Fruit fly (Drosophila melanogaster): Measurements from ENCODE around the gene CG2182.

CG2182 gene

dm6 chr3R:5670660-5671264 is 11.1 kb upstream of the CG2182 start:
- TF ChIP-seq dac (GFP tag; optimal IDR thresholded peaks at IDR 0.05) (no peak), salr (GFP tag; optimal IDR thresholded peaks at IDR 0.05) (no peak), dsx (GFP tag; optimal IDR thresholded peaks at IDR 0.05; ENCODE audit: poor library complexity, severe bottlenecking) (peak; percentile 24), Lpt (GFP tag; optimal IDR thresholded peaks at IDR 0.05) (no peak), achi (GFP tag; optimal IDR thresholded peaks at IDR 0.05) (peak; percentile 42), CG8632 (GFP tag; optimal IDR thresholded peaks at IDR 0.05) (no peak), CG10669 (GFP tag; optimal IDR thresholded peaks at IDR 0.05) (peak; percentile 12), vri (GFP tag; optimal IDR thresholded peaks at IDR 0.05) (peak; percentile 13), CG6808 (GFP tag; optimal IDR thresholded peaks at IDR 0.05) (peak; percentile 54), net (GFP tag; optimal IDR thresholded peaks at IDR 0.05) (no peak), cyc (GFP tag; optimal IDR thresholded peaks at IDR 0.05) (peak; percentile 2), fkh (GFP tag; optimal IDR thresholded peaks at IDR 0.05) (peak; percentile 27), CG11762 (GFP tag; optimal IDR thresholded peaks at IDR 0.05; ENCODE audit: insufficient read depth) (no peak), Smox (GFP tag; optimal IDR thresholded peaks at IDR 0.05) (no peak), Hr38 (GFP tag; optimal IDR thresholded peaks at IDR 0.05) (no peak), CG32006 (GFP tag; optimal IDR thresholded peaks at IDR 0.05) (peak; percentile 3), Eip75B (GFP tag; optimal IDR thresholded peaks at IDR 0.05) (peak; percentile 20), Blimp-1 (GFP tag; optimal IDR thresholded peaks at IDR 0.05) (no peak), lz (GFP tag; optimal IDR thresholded peaks at IDR 0.05) (no peak), Hr39 (GFP tag; optimal IDR thresholded peaks at IDR 0.05) (no peak), topi (GFP tag; optimal IDR thresholded peaks at IDR 0.05) (peak; percentile 3), OdsH (GFP tag; optimal IDR thresholded peaks at IDR 0.05) (no peak), Sox15 (GFP tag; optimal IDR thresholded peaks at IDR 0.05) (no peak), CG6792 (GFP tag; optimal IDR thresholded peaks at IDR 0.05) (no peak), svp (GFP tag) (no peak), Gug (GFP tag; IDR thresholded peaks at IDR 0.05) (no peak), CG3032 (tag; optimal IDR thresholded peaks at IDR 0.05) (no peak), CG15336 (GFP tag; IDR thresholded peaks at IDR 0.05) (no peak), Eip93F (GFP tag; optimal IDR thresholded peaks at IDR 0.05) (no peak), CG8319 (GFP tag; optimal IDR thresholded peaks at IDR 0.05) (no peak), CG1621 (tag; optimal IDR thresholded peaks at IDR 0.05) (peak; percentile 46), CG11902 (GFP tag; optimal IDR thresholded peaks at IDR 0.05) (no peak), Eip78C (GFP tag) (peak; percentile 63), CG6163 (GFP tag; IDR thresholded peaks at IDR 0.05) (peak; percentile 50; the same call in 2 of the 3 replicates), CG8119 (GFP tag; IDR thresholded peaks at IDR 0.05) (no peak), fd59A (GFP tag; optimal IDR thresholded peaks at IDR 0.05) (no peak), fd85E (GFP tag; optimal IDR thresholded peaks at IDR 0.05) (no peak), CG11294 (GFP tag; IDR thresholded peaks at IDR 0.05) (no peak), spab (GFP tag; optimal IDR thresholded peaks at IDR 0.05) (peak; percentile 7), CG3919 (GFP tag; optimal IDR thresholded peaks at IDR 0.05) (peak; percentile 1), eg (GFP tag; IDR thresholded peaks at IDR 0.05) (no peak), CG9139 (GFP tag; optimal IDR thresholded peaks at IDR 0.05) (peak; percentile 25), CG6276 (GFP tag; optimal IDR thresholded peaks at IDR 0.05) (no peak), esn (GFP tag; optimal IDR thresholded peaks at IDR 0.05) (peak; percentile 41), pdm3 (GFP tag; optimal IDR thresholded peaks at IDR 0.05) (peak; percentile 11), CG10631 (GFP tag; optimal IDR thresholded peaks at IDR 0.05) (no peak), Ets96B (tag; optimal IDR thresholded peaks at IDR 0.05) (peak; percentile 31), Hr4 (GFP tag; optimal IDR thresholded peaks at IDR 0.05) (peak; percentile 30), CG31627 (GFP tag; optimal IDR thresholded peaks at IDR 0.05) (peak; percentile 2), Sox14 (GFP tag; optimal IDR thresholded peaks at IDR 0.05) (peak; percentile 67), CG7368 (GFP tag; optimal IDR thresholded peaks at IDR 0.05) (no peak), Met (GFP tag; optimal IDR thresholded peaks at IDR 0.05) (no peak)

All from whole organism, prepupa.